Worm (Caenorhabditis elegans): ENCODE measurements around the gene alh-6.

DNA sequence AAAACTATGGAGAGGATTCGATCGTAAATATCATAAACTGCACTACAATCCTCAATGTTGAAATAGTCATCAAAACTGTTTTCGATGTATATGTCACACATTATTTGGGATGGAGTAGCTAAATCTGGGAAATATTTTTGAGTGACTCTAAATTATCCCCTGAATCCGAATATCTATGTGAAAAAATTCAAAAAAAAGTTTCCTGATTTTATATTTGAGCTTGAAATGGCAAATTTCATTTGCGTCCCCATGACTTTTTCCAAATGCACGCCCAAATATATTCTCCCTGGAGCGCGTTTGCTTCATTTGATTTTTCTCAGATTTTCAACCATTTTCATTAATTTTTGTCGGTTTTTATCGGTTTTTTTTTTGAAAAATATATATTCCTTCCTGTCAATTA, 16.8 kb downstream of the alh-6 start, which contains the start of gene srz-64:
- no peak for TF ChIP-seq lin-29 (GFP tag; IDR thresholded peaks at IDR 0.05)
- TF ChIP-seq ama-1 (optimal IDR thresholded peaks at IDR 0.05), result no peak
- no peak for TF ChIP-seq nhr-76 (tag; optimal IDR thresholded peaks at IDR 0.05)
- no peak for TF ChIP-seq egl-27 (tag; optimal IDR thresholded peaks at IDR 0.05)
- TF ChIP-seq nhr-11 (tag; optimal IDR thresholded peaks at IDR 0.05), result no peak
- no peak for TF ChIP-seq zag-1 (tag; optimal IDR thresholded peaks at IDR 0.05)
- no peak for TF ChIP-seq pha-4 (GFP tag; IDR thresholded peaks at IDR 0.05)
- TF ChIP-seq pha-4 (tag; optimal IDR thresholded peaks at IDR 0.05), result no peak
- no peak for TF ChIP-seq ceh-44 (GFP tag; IDR thresholded peaks at IDR 0.05)
- TF ChIP-seq Y75B8A.6 (GFP tag; IDR thresholded peaks at IDR 0.05), result no peak
- TF ChIP-seq dpl-1 (GFP tag; optimal IDR thresholded peaks at IDR 0.05), result no peak
- TF ChIP-seq pqm-1 (tag; optimal IDR thresholded peaks at IDR 0.05), result no peak
